Worm (Caenorhabditis elegans) whole organism, early embryonic: ENCODE results near the gene str-177.

Experiments used
- B0310.2 ChIP-seq: sonication (generic microtip); optimal IDR thresholded peaks from 2 replicates; lab custom pipeline; 2016; ENCODE audit warnings: mild to moderate bottlenecking, missing genetic modification characterization, missing compliant biosample characterization
- aly-1 ChIP-seq: sonication (generic microtip); optimal IDR thresholded peaks from 2 replicates; lab custom pipeline; 2016; ENCODE audit warnings: missing genetic modification characterization, missing compliant biosample characterization
- ama-1 ChIP-seq: fragments of 150-350 bp; optimal IDR thresholded peaks from 2 replicates; lab custom pipeline; 2014
- ceh-36 ChIP-seq: sonication (generic microtip); optimal IDR thresholded peaks from 2 replicates; lab custom pipeline; 2016; ENCODE audit warnings: missing genetic modification characterization, inconsistent platforms, missing compliant biosample characterization
- flt-1 ChIP-seq: fragments of 200-800 bp; sonication (Bioruptor generic); IDR thresholded peaks from 2 replicates; pipeline ENCODE4 v1.3.6; 2022; ENCODE audit warnings: missing genetic modification characterization, missing compliant biosample characterization
- hmg-4 ChIP-seq: fragments of 200-800 bp; sonication (Bioruptor generic); optimal IDR thresholded peaks from 2 replicates; lab custom pipeline; 2018; ENCODE audit warnings: mild to moderate bottlenecking, missing genetic modification characterization, missing compliant biosample characterization
- hnd-1 ChIP-seq: sonication (generic microtip); optimal IDR thresholded peaks from 2 replicates; lab custom pipeline; 2016; ENCODE audit warnings: missing genetic modification characterization, missing compliant biosample characterization
- pes-1 ChIP-seq: fragments of 200-800 bp; sonication (Bioruptor generic); IDR thresholded peaks from 2 replicates; pipeline ENCODE4 v1.3.6; 2022; ENCODE audit warnings: missing genetic modification reagents, missing genetic modification characterization, missing compliant biosample characterization
- scrt-1 ChIP-seq: fragments of 200-800 bp; sonication (Bioruptor generic); IDR thresholded peaks from 2 replicates; pipeline ENCODE4 v1.3.6; 2022; ENCODE audit warnings: missing genetic modification characterization, missing compliant biosample characterization
- sea-1 ChIP-seq: fragments of 200-800 bp; sonication (Bioruptor generic); conservative IDR thresholded peaks from 2 replicates; pipeline ENCODE4 v1.3.6; 2022; ENCODE audit warnings: missing genetic modification characterization, missing compliant biosample characterization
- tbx-11 ChIP-seq: fragments of 200-800 bp; sonication (Bioruptor generic); IDR thresholded peaks from 2 replicates; pipeline ENCODE4 v1.3.6; 2022; ENCODE audit warnings: missing genetic modification characterization, missing compliant biosample characterization
- tra-4 ChIP-seq: sonication (generic microtip); optimal IDR thresholded peaks from 2 replicates; lab custom pipeline; 2017; ENCODE audit warnings: missing genetic modification characterization, missing compliant biosample characterization

DNA sequence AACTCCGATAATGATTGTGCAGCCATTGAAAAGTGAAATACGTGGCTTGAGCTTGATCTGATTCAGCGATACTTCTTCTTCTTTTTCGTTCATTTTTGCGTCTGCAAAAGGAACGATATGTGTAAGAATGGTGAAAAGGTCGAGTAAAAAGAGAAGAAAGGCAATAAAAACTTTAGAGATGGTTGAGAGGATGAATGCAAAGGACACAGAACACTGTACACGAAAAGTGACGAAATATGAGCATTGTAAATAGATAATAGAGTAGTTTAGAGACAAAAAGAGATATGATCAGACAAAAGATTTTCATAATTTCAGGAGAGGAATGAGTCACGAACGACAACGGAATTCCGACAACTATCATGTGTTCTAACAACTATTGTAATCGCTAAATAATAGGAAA, 47.5 kb upstream of the str-177 start, which contains the start of gene aat-2:
- no peak for TF ChIP-seq flt-1 (GFP tag; lab: Robert Waterston, UW)
- no peak for TF ChIP-seq scrt-1 (GFP tag; lab: Robert Waterston, UW)
- no peak for TF ChIP-seq tra-4
- no peak for TF ChIP-seq B0310.2
- TF ChIP-seq ama-1 = no peak
- no peak for TF ChIP-seq ceh-36 (tag; lab: Kevin White, UChicago)
- TF ChIP-seq hnd-1 = no peak
- TF ChIP-seq pes-1 (GFP tag; lab: Robert Waterston, UW) = no peak
- no peak for TF ChIP-seq aly-1 (tag; lab: Kevin White, UChicago)
- TF ChIP-seq tbx-11 (GFP tag; lab: Robert Waterston, UW) = no peak
- no peak for TF ChIP-seq hmg-4
- no peak for TF ChIP-seq sea-1 (GFP tag; lab: Robert Waterston, UW)
